Fruit fly (Drosophila melanogaster): ENCODE results near the gene hdm.

The hdm gene

dm6 chrX:7911983-7912630 lies 7.8 kb downstream of the hdm start, which contains the start of gene snz (continued):
- TF ChIP-seq Lim3 (GFP tag; IDR thresholded peaks at IDR 0.05) (no peak), amos (GFP tag; IDR thresholded peaks at IDR 0.05; ENCODE audit: partially characterized antibody) (peak; percentile 78; the same call in 1 of the 2 replicates), ems (GFP tag; optimal IDR thresholded peaks at IDR 0.05) (no peak), lab (GFP tag; optimal IDR thresholded peaks at IDR 0.05) (peak; percentile 46), prd (optimal IDR thresholded peaks at IDR 0.05) (no peak), prd (GFP tag; IDR thresholded peaks at IDR 0.05) (peak; percentile 5; the same call in 1 of the 3 replicates), Sin3A (optimal IDR thresholded peaks at IDR 0.05) (peak; percentile 8), MESR4 (GFP tag; optimal IDR thresholded peaks at IDR 0.05) (peak; percentile 38), CG9932 (GFP tag; IDR thresholded peaks at IDR 0.05) (0 out of 2 replicates have a peak, but pooled peaks have one; percentile 5), CG16815 (GFP tag; optimal IDR thresholded peaks at IDR 0.05) (no peak), NFAT (GFP tag; IDR thresholded peaks at IDR 0.05) (no peak), CG32767 (GFP tag; IDR thresholded peaks at IDR 0.05) (no peak), Lpt (GFP tag; optimal IDR thresholded peaks at IDR 0.05) (no peak), pnt (GFP tag; optimal IDR thresholded peaks at IDR 0.05) (no peak), CG17612 (GFP tag; IDR thresholded peaks at IDR 0.05) (no peak), crc (GFP tag; optimal IDR thresholded peaks at IDR 0.05) (no peak), gem (tag; optimal IDR thresholded peaks at IDR 0.05) (no peak), E2f2 (GFP tag; IDR thresholded peaks at IDR 0.05) (peak; percentile 83), slou (GFP tag; optimal IDR thresholded peaks at IDR 0.05) (no peak), ash1 (GFP tag; optimal IDR thresholded peaks at IDR 0.05) (no peak), hkb (optimal IDR thresholded peaks at IDR 0.05) (no peak), hkb (GFP tag; IDR thresholded peaks at IDR 0.05) (no peak), ap (GFP tag; IDR thresholded peaks at IDR 0.05) (no peak), CG14014 (GFP tag; IDR thresholded peaks at IDR 0.05) (no peak), CG4328 (GFP tag; optimal IDR thresholded peaks at IDR 0.05) (no peak), knrl (GFP tag; IDR thresholded peaks at IDR 0.05; ENCODE audit: partially characterized antibody) (peak; percentile 57; the same call in 2 of the 3 replicates), CG15269 (tag; optimal IDR thresholded peaks at IDR 0.05) (no peak), Myb (GFP tag; optimal IDR thresholded peaks at IDR 0.05) (peak; percentile 88), Dll (GFP tag; IDR thresholded peaks at IDR 0.05; ENCODE audit: partially characterized antibody) (peak; percentile 77), Hr78 (GFP tag; optimal IDR thresholded peaks at IDR 0.05) (no peak), CG17385 (GFP tag; optimal IDR thresholded peaks at IDR 0.05) (peak; percentile 1), CG18764 (GFP tag; optimal IDR thresholded peaks at IDR 0.05) (no peak), CG13123 (GFP tag; optimal IDR thresholded peaks at IDR 0.05) (no peak), Hsf (GFP tag; optimal IDR thresholded peaks at IDR 0.05) (no peak), CG6689 (GFP tag; IDR thresholded peaks at IDR 0.05) (no peak), grn (GFP tag; optimal IDR thresholded peaks at IDR 0.05) (peak; percentile 69), CG34422 (GFP tag; IDR thresholded peaks at IDR 0.05) (peak; percentile 47; the same call in 1 of the 3 replicates), CG31224 (GFP tag; IDR thresholded peaks at IDR 0.05) (no peak), HHEX (GFP tag; optimal IDR thresholded peaks at IDR 0.05) (no peak), twi (tag; optimal IDR thresholded peaks at IDR 0.05) (no peak), CG4707 (GFP tag; optimal IDR thresholded peaks at IDR 0.05) (no peak), gfzf (GFP tag; optimal IDR thresholded peaks at IDR 0.05) (peak; percentile 2), Six4 (GFP tag; optimal IDR thresholded peaks at IDR 0.05) (no peak), CG2889 (GFP tag; IDR thresholded peaks at IDR 0.05) (no peak), CG16863 (GFP tag; optimal IDR thresholded peaks at IDR 0.05) (no peak), lmd (GFP tag; IDR thresholded peaks at IDR 0.05) (no peak), aop (GFP tag; IDR thresholded peaks at IDR 0.05) (no peak), CG8359 (GFP tag; optimal IDR thresholded peaks at IDR 0.05; ENCODE audit: borderline replicate concordance) (no peak), CG11696 (GFP tag; IDR thresholded peaks at IDR 0.05) (no peak), az2 (GFP tag; optimal IDR thresholded peaks at IDR 0.05) (no peak), Tbp (GFP tag; optimal IDR thresholded peaks at IDR 0.05) (no peak), fd96Cb (tag; optimal IDR thresholded peaks at IDR 0.05) (no peak)
